Worm (Caenorhabditis elegans) whole organism, midembryonic: ENCODE measurements around the gene Y116A8C.29.

ENCODE experiments used
- cog-1 ChIP-seq: sonication (generic microtip); optimal IDR thresholded peaks from 2 replicates; lab custom pipeline; 2016; ENCODE audit warnings: missing genetic modification characterization, missing compliant biosample characterization
- flt-1 ChIP-seq: fragments of 200-800 bp; sonication (Bioruptor generic); IDR thresholded peaks from 2 replicates; pipeline ENCODE4 v1.3.6; 2022; ENCODE audit warnings: missing genetic modification characterization, missing compliant biosample characterization
- klf-2 ChIP-seq: fragments of 200-800 bp; sonication (Bioruptor generic); conservative IDR thresholded peaks from 2 replicates; pipeline ENCODE4 v1.3.6; 2022; ENCODE audit warnings: missing genetic modification reagents, missing genetic modification characterization, missing compliant biosample characterization
- med-1 ChIP-seq: sonication (generic microtip); optimal IDR thresholded peaks from 2 replicates; lab custom pipeline; 2017; ENCODE audit warnings: missing genetic modification characterization, mild to moderate bottlenecking, missing compliant biosample characterization, antibody characterized with exemption, missing genetic modification reagents; ENCODE audit not compliant: insufficient read depth
- ref-1 ChIP-seq: fragments of 200-800 bp; sonication (Bioruptor generic); conservative IDR thresholded peaks from 2 replicates; pipeline ENCODE4 v1.3.6; 2022; ENCODE audit warnings: missing genetic modification reagents, missing genetic modification characterization, missing compliant biosample characterization
- tab-1 ChIP-seq: fragments of 200-800 bp; sonication (Bioruptor generic); IDR thresholded peaks from 2 replicates; pipeline ENCODE4 v1.3.6; 2022; ENCODE audit warnings: missing genetic modification characterization, missing compliant biosample characterization
- ztf-23 ChIP-seq: fragments of 200-800 bp; sonication (Bioruptor generic); IDR thresholded peaks from 2 replicates; pipeline ENCODE4 v1.3.6; 2022; ENCODE audit warnings: missing genetic modification reagents, missing genetic modification characterization, missing compliant biosample characterization
- ztf-29 ChIP-seq: fragments of 200-800 bp; sonication (Bioruptor generic); IDR thresholded peaks from 2 replicates; pipeline ENCODE4 v1.3.6; 2022; ENCODE audit warnings: missing genetic modification reagents, missing genetic modification characterization, missing compliant biosample characterization

DNA sequence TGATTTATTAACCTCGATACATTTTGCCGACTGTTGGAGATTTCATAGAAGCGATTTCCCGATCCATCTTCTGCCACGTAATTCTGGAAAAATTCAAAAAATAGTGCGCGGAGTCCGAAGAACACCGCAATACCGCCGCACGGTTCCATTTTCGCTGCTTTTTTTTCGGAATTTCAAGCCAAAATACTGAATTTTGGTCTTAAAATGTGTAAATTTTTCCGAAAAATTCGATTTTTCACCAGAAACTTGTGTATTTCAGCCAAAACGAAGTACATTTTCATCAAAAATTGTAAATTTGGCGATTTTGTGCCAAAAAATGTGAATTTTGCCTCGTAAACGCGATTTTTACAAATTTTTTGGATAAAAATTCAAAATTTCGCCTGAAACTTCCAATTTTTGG, 9.3 kb downstream of the Y116A8C.29 start:
- no peak for TF ChIP-seq flt-1 (GFP tag; lab: Robert Waterston, UW)
- TF ChIP-seq klf-2 (GFP tag; lab: Robert Waterston, UW): no peak
- TF ChIP-seq ztf-29 (GFP tag; lab: Robert Waterston, UW): no peak
- TF ChIP-seq ztf-23 (GFP tag; lab: Robert Waterston, UW): no peak
- TF ChIP-seq med-1: no peak
- TF ChIP-seq tab-1 (GFP tag; lab: Robert Waterston, UW): no peak
- TF ChIP-seq cog-1 (tag; lab: Kevin White, UChicago): no peak
- no peak for TF ChIP-seq ref-1 (GFP tag; lab: Robert Waterston, UW)
